Worm (Caenorhabditis elegans) whole organism, young adult: ENCODE measurements around the gene dhhc-4.

ENCODE experiments used
- B0019.2 ChIP-seq: fragments of 200-800 bp; sonication (Bioruptor generic); conservative IDR thresholded peaks from 2 replicates; pipeline ENCODE4 v1.3.6; 2022; ENCODE audit warnings: missing genetic modification reagents, missing genetic modification characterization, missing compliant biosample characterization
- C06A6.2 ChIP-seq: fragments of 200-800 bp; sonication (Bioruptor generic); conservative IDR thresholded peaks from 2 replicates; pipeline ENCODE4 v1.3.6; 2022; ENCODE audit warnings: missing genetic modification characterization, missing compliant biosample characterization
- C17E4.6 ChIP-seq: fragments of 200-800 bp; sonication (Bioruptor generic); IDR thresholded peaks from 2 replicates; pipeline ENCODE4 v1.3.6; 2022; ENCODE audit warnings: missing genetic modification reagents, missing genetic modification characterization, missing compliant biosample characterization
- D2030.7 ChIP-seq: fragments of 200-800 bp; sonication (Bioruptor generic); IDR thresholded peaks from 2 replicates; pipeline ENCODE4 v1.3.6; 2022; ENCODE audit warnings: missing genetic modification reagents, missing genetic modification characterization, missing compliant biosample characterization
- F10E7.11 ChIP-seq: sonication (generic microtip); optimal IDR thresholded peaks from 2 replicates; lab custom pipeline; 2017; ENCODE audit warnings: mild to moderate bottlenecking, missing genetic modification characterization, moderate library complexity, missing compliant biosample characterization
- F37B4.10 ChIP-seq: fragments of 200-800 bp; sonication (Bioruptor generic); IDR thresholded peaks from 2 replicates; pipeline ENCODE4 v1.3.6; 2022; ENCODE audit warnings: missing genetic modification characterization, missing compliant biosample characterization
- F39B2.1 ChIP-seq: fragments of 200-800 bp; sonication (Bioruptor generic); IDR thresholded peaks from 2 replicates; pipeline ENCODE4 v1.3.6; 2022; ENCODE audit warnings: missing genetic modification reagents, missing genetic modification characterization, missing compliant biosample characterization
- F55B11.4 ChIP-seq: sonication (generic microtip); optimal IDR thresholded peaks from 2 replicates; lab custom pipeline; 2016; ENCODE audit warnings: missing compliant biosample characterization, missing genetic modification characterization, borderline replicate concordance; ENCODE audit not compliant: insufficient read depth
- Y53F4B.3 ChIP-seq: fragments of 200-800 bp; sonication (Bioruptor generic); IDR thresholded peaks from 2 replicates; pipeline ENCODE4 v1.3.6; 2022; ENCODE audit warnings: missing genetic modification reagents, missing genetic modification characterization, missing compliant biosample characterization
- Y53G8AR.9 ChIP-seq: fragments of 200-800 bp; sonication (Bioruptor generic); conservative IDR thresholded peaks from 2 replicates; pipeline ENCODE4 v1.3.6; 2022; ENCODE audit warnings: missing genetic modification reagents, missing genetic modification characterization, missing compliant biosample characterization
- akir-1 ChIP-seq: fragments of 200-800 bp; sonication (Bioruptor generic); optimal IDR thresholded peaks from 2 replicates; lab custom pipeline; 2018; ENCODE audit warnings: mild to moderate bottlenecking, missing genetic modification characterization, moderate library complexity, missing compliant biosample characterization
- athp-1 ChIP-seq: sonication (generic microtip); optimal IDR thresholded peaks from 2 replicates; lab custom pipeline; 2017; ENCODE audit warnings: mild to moderate bottlenecking, missing genetic modification characterization, missing compliant biosample characterization
- attf-3 ChIP-seq: fragments of 200-800 bp; sonication (Bioruptor generic); conservative IDR thresholded peaks from 2 replicates; pipeline ENCODE4 v1.3.6; 2022; ENCODE audit warnings: missing genetic modification reagents, missing genetic modification characterization, missing compliant biosample characterization
- bed-2 ChIP-seq: fragments of 200-800 bp; sonication (Bioruptor generic); IDR thresholded peaks from 2 replicates; pipeline ENCODE4 v1.3.6; 2022; ENCODE audit warnings: missing genetic modification reagents, missing genetic modification characterization, missing compliant biosample characterization
- ccch-3 ChIP-seq: fragments of 200-800 bp; sonication (Bioruptor generic); optimal IDR thresholded peaks from 2 replicates; lab custom pipeline; 2018; ENCODE audit warnings: mild to moderate bottlenecking, missing genetic modification characterization, missing compliant biosample characterization
- cebp-2 ChIP-seq: fragments of 200-800 bp; sonication (Bioruptor generic); IDR thresholded peaks from 2 replicates; pipeline ENCODE4 v1.3.6; 2022; ENCODE audit warnings: missing genetic modification characterization, missing compliant biosample characterization
- ceh-100 ChIP-seq: fragments of 200-800 bp; sonication (Bioruptor generic); IDR thresholded peaks from 2 replicates; pipeline ENCODE4 v1.3.6; 2022; ENCODE audit warnings: missing genetic modification reagents, missing genetic modification characterization, missing compliant biosample characterization
- ceh-58 ChIP-seq: fragments of 200-800 bp; sonication (Bioruptor generic); IDR thresholded peaks from 2 replicates; pipeline ENCODE4 v1.3.6; 2022; ENCODE audit warnings: missing genetic modification characterization, missing compliant biosample characterization
- ceh-91 ChIP-seq: fragments of 200-800 bp; sonication (Bioruptor generic); IDR thresholded peaks from 2 replicates; pipeline ENCODE4 v1.3.6; 2022; ENCODE audit warnings: missing genetic modification reagents, missing genetic modification characterization, missing compliant biosample characterization
- chd-7 ChIP-seq: sonication (generic microtip); optimal IDR thresholded peaks from 2 replicates; lab custom pipeline; 2016; ENCODE audit warnings: mild to moderate bottlenecking, missing genetic modification characterization, moderate library complexity, missing compliant biosample characterization
- die-1 ChIP-seq: sonication (generic microtip); optimal IDR thresholded peaks from 2 replicates; lab custom pipeline; 2016; ENCODE audit warnings: missing genotype, mild to moderate bottlenecking, missing genetic modification characterization, missing compliant biosample characterization
- efl-1 ChIP-seq: fragments of 150-350 bp; optimal IDR thresholded peaks from 2 replicates; lab custom pipeline; 2014; ENCODE audit warnings: missing biosample characterization, missing genetic modification reagents, missing genetic modification characterization
- egl-18 ChIP-seq: fragments of 200-800 bp; sonication (Bioruptor generic); IDR thresholded peaks from 2 replicates; pipeline ENCODE4 v1.3.6; 2022; ENCODE audit warnings: missing genetic modification reagents, missing genetic modification characterization, missing compliant biosample characterization
- ekl-4 ChIP-seq: fragments of 200-800 bp; sonication (Bioruptor generic); IDR thresholded peaks from 2 replicates; pipeline ENCODE4 v1.3.6; 2022; ENCODE audit warnings: missing genetic modification reagents, missing genetic modification characterization, missing compliant biosample characterization
- ets-4 ChIP-seq: fragments of 200-800 bp; sonication (Bioruptor generic); optimal IDR thresholded peaks from 2 replicates; lab custom pipeline; 2018; ENCODE audit warnings: mild to moderate bottlenecking, missing genetic modification characterization, missing compliant biosample characterization
- him-1 ChIP-seq: sonication (generic microtip); optimal IDR thresholded peaks from 2 replicates; lab custom pipeline; 2016; ENCODE audit warnings: missing genotype, missing genetic modification reagents, missing genetic modification characterization, missing compliant biosample characterization
- hsf-1 ChIP-seq: fragments of 200-800 bp; sonication (Bioruptor generic); IDR thresholded peaks from 2 replicates; pipeline ENCODE4 v1.3.6; 2022; ENCODE audit warnings: missing genetic modification reagents, missing genetic modification characterization, missing compliant biosample characterization
- lag-1 ChIP-seq: fragments of 200-800 bp; sonication (Bioruptor generic); IDR thresholded peaks from 2 replicates; pipeline ENCODE4 v1.3.6; 2022; ENCODE audit warnings: missing genetic modification reagents, missing genetic modification characterization, missing compliant biosample characterization
- let-526 ChIP-seq: fragments of 200-800 bp; sonication (Bioruptor generic); IDR thresholded peaks from 2 replicates; pipeline ENCODE4 v1.3.6; 2022; ENCODE audit warnings: missing genetic modification reagents, missing genetic modification characterization, missing compliant biosample characterization
- let-607 ChIP-seq, 2 experiments: fragments of 200-800 bp in 1 of 2; sonication (Bioruptor generic) in 1 of 2; sonication (generic microtip) in 1 of 2; optimal IDR thresholded peaks; 2 replicates each; lab custom pipeline; 2016 to 2018; ENCODE audit warnings: mild to moderate bottlenecking in 2 of 2, missing compliant biosample characterization in 2 of 2, missing genetic modification characterization in 2 of 2, moderate library complexity in 2 of 2, missing genotype in 1 of 2
- lin-35 ChIP-seq, 3 experiments: fragments of 150-350 bp in 2 of 3; sonication (generic microtip) in 1 of 3; optimal IDR thresholded peaks; 2 replicates each; lab custom pipeline; 2014 to 2018; ENCODE audit warnings: missing biosample characterization in 3 of 3, missing genetic modification characterization in 3 of 3, missing genetic modification reagents in 3 of 3
- lin-54 ChIP-seq: fragments of 200-800 bp; sonication (Bioruptor generic); optimal IDR thresholded peaks from 2 replicates; lab custom pipeline; 2018; ENCODE audit warnings: mild to moderate bottlenecking, missing genetic modification characterization, missing compliant biosample characterization
- lir-1 ChIP-seq: fragments of 200-800 bp; sonication (Bioruptor generic); conservative IDR thresholded peaks from 2 replicates; pipeline ENCODE4 v1.3.6; 2022; ENCODE audit warnings: missing genetic modification reagents, missing genetic modification characterization, missing compliant biosample characterization
- lsy-27 ChIP-seq: sonication (generic microtip); optimal IDR thresholded peaks from 2 replicates; lab custom pipeline; 2017; ENCODE audit warnings: missing genetic modification characterization, mild to moderate bottlenecking, missing compliant biosample characterization, antibody characterized with exemption, missing genotype, borderline replicate concordance; ENCODE audit not compliant: insufficient read depth
- madf-6 ChIP-seq: fragments of 200-800 bp; sonication (Bioruptor generic); IDR thresholded peaks from 2 replicates; pipeline ENCODE4 v1.3.6; 2022; ENCODE audit warnings: missing genetic modification reagents, missing genetic modification characterization, missing compliant biosample characterization
- mcd-1 ChIP-seq: fragments of 200-800 bp; sonication (Bioruptor generic); IDR thresholded peaks from 2 replicates; pipeline ENCODE4 v1.3.6; 2022; ENCODE audit warnings: missing genetic modification reagents, missing genetic modification characterization, missing compliant biosample characterization
- mel-28 ChIP-seq: sonication (generic microtip); optimal IDR thresholded peaks from 2 replicates; lab custom pipeline; 2016; ENCODE audit warnings: borderline replicate concordance, mild to moderate bottlenecking, missing genetic modification characterization, missing compliant biosample characterization
- mxl-1 ChIP-seq: sonication (generic microtip); optimal IDR thresholded peaks from 2 replicates; lab custom pipeline; 2016; ENCODE audit warnings: missing genetic modification characterization, missing compliant biosample characterization
- nhr-80 ChIP-seq: sonication (generic microtip); optimal IDR thresholded peaks from 2 replicates; lab custom pipeline; 2016; ENCODE audit warnings: missing genetic modification characterization, missing compliant biosample characterization
- nhr-90 ChIP-seq: sonication (generic microtip); optimal IDR thresholded peaks from 2 replicates; lab custom pipeline; 2016; ENCODE audit warnings: missing genotype, mild to moderate bottlenecking, missing genetic modification characterization, missing compliant biosample characterization
- pha-4 ChIP-seq: fragments of 150-350 bp; sonication (generic microtip); optimal IDR thresholded peaks from 2 replicates; lab custom pipeline; 2014; ENCODE audit warnings: missing biosample characterization, missing genetic modification reagents, missing genetic modification characterization
- rpc-1 ChIP-seq, 2 experiments: fragments of 150-350 bp in 1 of 2; sonication (generic microtip) in 1 of 2; optimal IDR thresholded peaks; 2 replicates each; lab custom pipeline; 2014 to 2018; ENCODE audit warnings: missing biosample characterization in 1 of 2, missing genetic modification characterization in 1 of 2, missing genetic modification reagents in 1 of 2, missing genotype in 1 of 2
- sea-2 ChIP-seq: fragments of 200-800 bp; sonication (Bioruptor generic); IDR thresholded peaks from 2 replicates; pipeline ENCODE4 v1.3.6; 2022; ENCODE audit warnings: missing genetic modification characterization, missing compliant biosample characterization
- snpc-1.1 ChIP-seq: sonication (generic microtip); optimal IDR thresholded peaks from 2 replicates; lab custom pipeline; 2017; ENCODE audit warnings: missing genetic modification characterization, mild to moderate bottlenecking, missing compliant biosample characterization, antibody characterized with exemption, moderate library complexity, missing genotype, missing genetic modification reagents; ENCODE audit not compliant: insufficient read depth
- zfh-2 ChIP-seq: fragments of 200-800 bp; sonication (Bioruptor generic); conservative IDR thresholded peaks from 2 replicates; pipeline ENCODE4 v1.3.6; 2022; ENCODE audit warnings: missing genetic modification reagents, missing genetic modification characterization, missing compliant biosample characterization
- zim-3 ChIP-seq: sonication (generic microtip); optimal IDR thresholded peaks from 2 replicates; lab custom pipeline; 2017; ENCODE audit warnings: mild to moderate bottlenecking, missing genetic modification characterization, moderate library complexity, missing compliant biosample characterization
- ztf-18 ChIP-seq: sonication (generic microtip); optimal IDR thresholded peaks from 2 replicates; lab custom pipeline; 2016; ENCODE audit warnings: missing genotype, mild to moderate bottlenecking, missing genetic modification characterization, missing compliant biosample characterization

The dhhc-4 gene

DNA sequence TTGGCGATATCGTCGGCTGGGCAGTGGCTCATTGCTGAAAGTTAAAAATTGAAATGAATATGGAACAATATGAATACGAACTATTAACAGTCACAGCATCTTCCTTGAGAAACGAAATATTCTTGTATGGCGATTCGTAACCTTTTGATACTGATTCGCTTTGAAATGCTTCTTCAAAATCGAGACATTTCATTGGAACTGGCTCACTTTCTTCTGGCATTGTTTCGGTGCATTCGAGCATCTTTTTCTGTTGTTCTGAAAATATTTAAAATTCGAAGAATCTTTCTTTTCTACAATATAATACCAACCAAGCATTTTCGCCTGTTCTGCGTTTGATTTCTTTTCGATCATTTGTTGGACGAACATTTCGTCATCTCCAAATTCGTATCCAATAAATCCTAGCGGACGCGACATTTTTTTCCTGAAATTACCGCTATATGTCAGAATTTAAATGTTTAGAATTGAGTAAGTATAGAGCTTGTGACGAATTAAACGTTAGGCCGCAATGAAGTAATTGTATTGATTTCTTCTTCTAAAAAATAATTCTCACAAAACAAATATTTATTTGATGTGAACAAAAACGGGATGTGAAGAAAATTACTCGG lies 43.2 kb downstream of the dhhc-4 start, which contains the start of gene lin-52 (continued):
- TF ChIP-seq F39B2.1 (GFP tag; lab: Robert Waterston, UW) (0 out of 2 replicates have a peak, but pooled peaks have one; percentile 60), ceh-58 (GFP tag; lab: Robert Waterston, UW) (no peak), F10E7.11 (tag; lab: Kevin White, UChicago) (no peak), nhr-90 (tag; lab: Kevin White, UChicago) (no peak), ztf-18 (tag; lab: Kevin White, UChicago) (no peak), C17E4.6 (no peak), lin-54 (peak; percentile 29), akir-1 (GFP tag; lab: Kevin White, UChicago) (no peak), Y53F4B.3 (GFP tag; lab: Robert Waterston, UW) (no peak), mel-28 (tag; lab: Kevin White, UChicago) (no peak), lir-1 (GFP tag; lab: Robert Waterston, UW) (no peak), F37B4.10 (GFP tag; lab: Robert Waterston, UW) (no peak), athp-1 (peak; percentile 56), rpc-1 (optimal IDR thresholded peaks at IDR 0.05; lab: Kevin White, UChicago) (no peak), rpc-1 (tag; optimal IDR thresholded peaks at IDR 0.05; lab: Kevin White, UChicago) (no peak), lsy-27 (no peak), zim-3 (no peak), let-607 (tag; optimal IDR thresholded peaks at IDR 0.05; lab: Kevin White, UChicago) (peak in 1 of 2 experiments; percentile 11), ccch-3 (GFP tag; lab: Kevin White, UChicago) (no peak), egl-18 (no peak), attf-3 (no peak), mxl-1 (tag; lab: Kevin White, UChicago) (no peak), chd-7 (peak; percentile 64), F55B11.4 (no peak), ceh-100 (GFP tag; lab: Robert Waterston, UW) (0 out of 2 replicates have a peak, but pooled peaks have one; percentile 35), him-1 (peak; percentile 9), lin-35 (GFP tag; optimal IDR thresholded peaks at IDR 0.05; lab: Kevin White, UChicago) (peak in 1 of 3 experiments; percentile 47), lag-1 (GFP tag; lab: Robert Waterston, UW) (no peak), die-1 (tag; lab: Kevin White, UChicago) (no peak), zfh-2 (GFP tag; lab: Robert Waterston, UW) (no peak), madf-6 (peak; percentile 35; the same call in 1 of the 2 replicates), D2030.7 (GFP tag; lab: Robert Waterston, UW) (no peak), snpc-1.1 (no peak), pha-4 (tag; lab: Kevin White, UChicago) (no peak), nhr-80 (tag; lab: Kevin White, UChicago) (no peak), ekl-4 (GFP tag; lab: Robert Waterston, UW) (peak; percentile 35), mcd-1 (GFP tag; lab: Robert Waterston, UW) (no peak; the same call in 1 of the 2 replicates), C06A6.2 (GFP tag; lab: Robert Waterston, UW) (no peak), Y53G8AR.9 (GFP tag; lab: Robert Waterston, UW) (peak; percentile 90; the same call in 1 of the 2 replicates), bed-2 (no peak), cebp-2 (GFP tag; lab: Robert Waterston, UW) (no peak), ets-4 (GFP tag; lab: Kevin White, UChicago) (no peak), sea-2 (GFP tag; lab: Robert Waterston, UW) (no peak), ceh-91 (0 out of 2 replicates have a peak, but pooled peaks have one; percentile 36), let-526 (GFP tag; lab: Robert Waterston, UW) (no peak), B0019.2 (no peak), efl-1 (GFP tag; lab: Kevin White, UChicago) (no peak), hsf-1 (peak; percentile 71; the same call in 1 of the 2 replicates)
